Fruit fly (Drosophila melanogaster) Kc167 (cell line): ENCODE data around the gene Exd2.

Experiments
- Myc ChIP-seq: fragments of >200 bp; optimal IDR thresholded peaks from 2 replicates; lab custom pipeline; 2017; ENCODE audit warnings: missing external identifiers
- Sin3A ChIP-seq: fragments of >200 bp; optimal IDR thresholded peaks from 2 replicates; lab custom pipeline; 2018; ENCODE audit warnings: missing external identifiers
- h ChIP-seq: fragments of >200 bp; optimal IDR thresholded peaks from 3 replicates; lab custom pipeline; 2018; ENCODE audit warnings: missing external identifiers
- insv ChIP-seq: fragments of >200 bp; optimal IDR thresholded peaks from 3 replicates; lab custom pipeline; 2018; ENCODE audit warnings: missing external identifiers
- psq ChIP-seq: fragments of >200 bp; optimal IDR thresholded peaks from 2 replicates; lab custom pipeline; 2017; ENCODE audit warnings: missing external identifiers
- ttk ChIP-seq: sonication (Bioruptor generic); optimal IDR thresholded peaks from 2 replicates; lab custom pipeline; 2017; ENCODE audit warnings: missing external identifiers

Gene Exd2

DNA sequence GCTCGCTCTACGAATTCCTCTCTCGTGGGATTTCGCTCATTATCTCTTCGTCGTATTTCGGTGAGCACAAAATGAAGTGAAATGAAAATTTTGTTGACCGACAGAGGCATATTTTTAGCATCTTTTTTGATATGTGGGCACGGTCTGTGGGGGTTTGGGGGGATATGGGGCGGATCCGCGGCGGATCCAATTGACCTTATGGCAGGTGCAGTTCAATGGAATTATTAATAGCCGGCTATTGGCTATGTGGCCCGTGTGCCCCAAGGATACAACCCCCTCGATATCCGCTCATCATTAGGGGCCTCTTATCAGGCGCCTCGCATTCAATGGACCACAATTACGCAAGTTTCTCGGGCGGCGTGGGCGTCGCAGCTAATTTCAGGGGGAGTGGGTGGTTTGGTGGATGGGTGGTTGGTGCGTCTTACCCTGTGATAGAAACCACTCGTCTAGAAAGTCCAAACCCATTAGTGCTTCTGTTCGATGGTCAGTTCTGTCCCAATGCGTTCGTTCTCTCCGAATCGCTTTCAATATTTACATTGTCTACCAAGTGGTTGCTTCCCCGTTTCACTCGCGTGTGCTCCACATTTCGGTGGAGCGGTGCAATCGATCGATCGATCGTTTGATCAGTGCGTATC is 15.8 kb upstream of the Exd2 start, which contains the start of gene sals:
Gene sals, minus strand, starts transcription at position 585 of the 635 bp plus-strand sequence.
- no peak for TF ChIP-seq Sin3A
- TF ChIP-seq h (lab: Kevin White, UChicago), result no peak
- TF ChIP-seq insv (lab: Kevin White, UChicago), result no peak
- TF ChIP-seq psq, result no peak
- TF ChIP-seq ttk (lab: Kevin White, UChicago), result no peak
- no peak for TF ChIP-seq Myc (lab: Kevin White, UChicago)

DNA sequence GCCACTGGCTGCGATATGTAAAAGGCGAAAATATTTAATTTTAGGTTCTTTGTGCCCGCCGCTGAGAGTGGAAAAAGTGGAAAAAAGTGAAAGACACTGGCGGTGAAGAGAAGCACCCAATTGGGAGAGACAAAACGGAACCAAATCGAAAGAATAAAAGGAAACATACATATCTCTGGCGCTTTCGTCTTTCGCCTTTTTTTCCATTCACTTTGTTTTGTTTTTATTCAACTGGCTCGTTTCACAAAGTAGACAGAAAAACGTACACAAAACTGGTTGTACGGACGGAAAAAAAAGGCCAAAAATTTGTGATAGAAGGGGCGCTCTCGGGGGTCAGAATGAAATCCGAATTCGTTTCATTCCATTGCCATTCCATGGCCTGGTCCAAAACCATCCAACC is 14.2 kb upstream of the Exd2 start:
- TF ChIP-seq psq (no peak), Myc (lab: Kevin White, UChicago) (no peak), ttk (lab: Kevin White, UChicago) (no peak), insv (lab: Kevin White, UChicago) (no peak), Sin3A (no peak), h (lab: Kevin White, UChicago) (no peak)

DNA sequence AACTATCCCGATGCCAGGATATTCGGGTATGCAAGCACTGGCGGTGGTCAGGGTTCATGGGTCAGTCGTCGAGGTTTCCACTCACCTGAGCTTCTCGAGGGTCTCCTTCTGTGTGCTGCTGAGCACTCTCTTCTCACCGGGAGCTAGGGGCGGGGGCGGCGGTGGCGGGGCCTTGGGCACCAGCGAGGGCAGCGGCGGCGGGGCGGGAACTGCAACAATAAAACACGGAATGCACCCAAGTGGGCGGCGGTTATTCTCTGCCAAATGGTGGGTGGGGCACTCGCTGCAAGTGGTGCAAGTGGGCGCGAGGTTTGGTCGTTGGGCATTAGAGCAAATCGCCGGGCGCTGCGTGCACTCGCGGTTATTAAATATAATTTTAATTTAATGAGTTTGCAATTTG is 5.5 kb upstream of the Exd2 start:
- no peak for TF ChIP-seq Myc (lab: Kevin White, UChicago)
- TF ChIP-seq h (lab: Kevin White, UChicago), result no peak

DNA sequence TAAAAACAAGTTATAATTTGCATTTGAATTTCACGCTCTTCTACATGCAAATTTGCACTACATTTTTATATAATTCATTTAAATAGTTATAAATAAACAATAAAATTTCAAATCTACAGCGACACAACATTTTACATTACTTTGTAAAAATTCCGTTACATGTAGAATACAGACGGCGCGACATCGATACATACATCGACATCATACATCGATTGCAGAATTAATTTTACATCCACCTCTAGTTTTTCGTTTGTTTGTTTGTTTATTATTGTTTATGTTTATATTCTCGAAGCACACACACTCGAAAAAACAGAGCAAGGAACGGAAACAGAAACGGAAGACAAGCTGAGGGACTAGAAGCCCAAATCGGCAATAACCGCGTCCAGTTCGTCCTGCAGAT is 2.0 kb upstream of the Exd2 start, which contains the start of gene CG17230:
Gene CG17230, plus strand, starts transcription at position 258 of the 400 bp plus-strand sequence.
- TF ChIP-seq Myc (lab: Kevin White, UChicago) (no peak), h (lab: Kevin White, UChicago) (no peak), insv (lab: Kevin White, UChicago) (no peak), ttk (lab: Kevin White, UChicago) (no peak), psq (no peak), Sin3A (no peak)

DNA sequence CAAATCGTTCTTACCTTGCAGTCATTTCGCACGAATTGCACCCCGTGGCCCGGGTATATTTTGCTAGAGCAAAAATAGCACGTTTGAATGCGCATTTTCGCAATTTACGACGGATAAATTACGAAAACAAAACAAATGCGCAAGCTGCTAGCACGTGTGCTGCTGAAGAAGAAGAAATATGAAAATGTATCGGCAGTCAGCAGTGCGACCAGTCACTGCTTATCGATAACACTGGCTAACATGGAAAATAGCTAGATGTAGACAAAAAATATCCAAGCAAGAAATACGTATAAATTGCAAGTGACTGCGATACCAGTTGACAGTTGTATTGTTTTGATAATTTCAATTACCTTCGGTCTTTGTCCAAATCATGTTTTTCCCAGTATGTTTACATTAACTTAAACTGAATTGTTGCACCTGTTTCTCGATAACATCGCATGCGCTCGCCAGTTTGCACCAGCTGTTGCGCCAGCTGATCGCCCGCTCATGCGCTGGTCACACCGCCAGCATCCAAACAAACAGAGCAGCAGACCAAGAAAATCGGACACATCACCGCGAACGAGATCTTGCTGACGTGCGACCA is 4.0 kb downstream of the Exd2 start, which contains the start of the genes RpL24-like and CG5276:
Gene RpL24-like, minus strand, starts transcription at position 188 of the 583 bp plus-strand sequence.
Gene CG5276, plus strand, starts transcription at position 344 of the 583 bp plus-strand sequence.
- no peak for TF ChIP-seq Myc (lab: Kevin White, UChicago)
- no peak for TF ChIP-seq ttk (lab: Kevin White, UChicago)
- no peak for TF ChIP-seq h (lab: Kevin White, UChicago)
- no peak for TF ChIP-seq insv (lab: Kevin White, UChicago)
- no peak for TF ChIP-seq Sin3A
- no peak for TF ChIP-seq psq

dm6 chr3R:11430307-11430706 is 5.2 kb downstream of the Exd2 start:
- no peak for TF ChIP-seq Sin3A
- no peak for TF ChIP-seq Myc (lab: Kevin White, UChicago)
- no peak for TF ChIP-seq psq
- TF ChIP-seq h (lab: Kevin White, UChicago), result no peak
- TF ChIP-seq ttk (lab: Kevin White, UChicago), result no peak
- no peak for TF ChIP-seq insv (lab: Kevin White, UChicago)

dm6 chr3R:11429814-11430213 is 5.7 kb downstream of the Exd2 start, which contains the start of gene Dtd:
Gene Dtd, plus strand, starts transcription at chr3R:11430061.
- TF ChIP-seq ttk (lab: Kevin White, UChicago) (no peak), insv (lab: Kevin White, UChicago) (no peak), psq (no peak), Sin3A (no peak), Myc (lab: Kevin White, UChicago) (no peak), h (lab: Kevin White, UChicago) (no peak)

DNA sequence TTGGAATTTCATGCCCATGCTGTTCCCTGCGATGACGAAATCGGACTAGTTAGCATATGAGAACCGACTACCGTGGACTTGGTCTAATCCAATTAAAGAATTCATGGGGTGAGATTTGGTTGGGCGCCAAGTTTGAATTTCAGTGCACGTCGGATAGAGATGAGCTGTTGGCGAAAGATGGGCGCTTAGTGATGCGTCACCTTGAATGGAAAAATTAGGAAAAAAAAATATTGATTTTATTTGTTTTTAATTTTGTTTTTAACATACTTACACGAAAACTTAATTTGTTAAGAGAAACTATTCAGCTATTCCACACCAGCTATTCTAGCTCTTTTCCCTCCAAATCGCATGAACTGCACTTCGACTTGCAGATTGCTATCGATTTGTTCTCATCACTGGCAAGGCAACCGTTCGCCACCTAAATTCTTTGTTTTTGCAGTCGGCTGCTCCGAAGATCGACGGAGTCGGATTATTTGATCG is 13.8 kb downstream of the Exd2 start, which contains the start of the genes ninaG and Sptz:
Gene ninaG, minus strand, starts transcription at position 51 of the 480 bp plus-strand sequence.
Gene Sptz, plus strand, starts transcription at position 450 of the 480 bp plus-strand sequence.
- TF ChIP-seq h (lab: Kevin White, UChicago), result no peak
- TF ChIP-seq psq, result no peak
- no peak for TF ChIP-seq Sin3A
- no peak for TF ChIP-seq Myc (lab: Kevin White, UChicago)
- no peak for TF ChIP-seq ttk (lab: Kevin White, UChicago)
- no peak for TF ChIP-seq insv (lab: Kevin White, UChicago)

DNA sequence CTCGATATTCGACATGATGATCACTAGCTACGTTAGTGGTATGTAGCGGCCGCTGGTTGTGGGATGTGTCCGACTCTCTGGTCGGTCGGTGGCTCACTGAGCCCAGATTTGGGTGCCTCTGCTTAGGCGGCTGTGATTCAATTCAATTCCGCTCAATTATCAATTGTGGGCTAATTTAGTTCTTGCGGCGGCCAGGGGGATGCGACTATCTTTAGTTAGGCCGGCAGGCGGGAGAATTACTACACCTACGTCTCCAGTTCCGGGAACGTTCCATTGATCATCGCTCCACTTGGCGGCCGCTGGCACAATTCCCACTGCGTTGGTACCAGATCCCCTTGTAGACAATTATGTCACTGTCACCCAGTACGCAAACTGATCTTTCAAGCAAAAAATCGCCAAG is 16.9 kb downstream of the Exd2 start, which contains the start of the genes bumpel and CG45676:
Gene bumpel, minus strand, starts transcription at position 101 of the 400 bp plus-strand sequence.
Gene CG45676, plus strand, starts transcription at position 318 of the 400 bp plus-strand sequence.
- TF ChIP-seq h (lab: Kevin White, UChicago) (no peak), psq (no peak), Myc (lab: Kevin White, UChicago) (no peak), Sin3A (no peak), ttk (lab: Kevin White, UChicago) (no peak)

DNA sequence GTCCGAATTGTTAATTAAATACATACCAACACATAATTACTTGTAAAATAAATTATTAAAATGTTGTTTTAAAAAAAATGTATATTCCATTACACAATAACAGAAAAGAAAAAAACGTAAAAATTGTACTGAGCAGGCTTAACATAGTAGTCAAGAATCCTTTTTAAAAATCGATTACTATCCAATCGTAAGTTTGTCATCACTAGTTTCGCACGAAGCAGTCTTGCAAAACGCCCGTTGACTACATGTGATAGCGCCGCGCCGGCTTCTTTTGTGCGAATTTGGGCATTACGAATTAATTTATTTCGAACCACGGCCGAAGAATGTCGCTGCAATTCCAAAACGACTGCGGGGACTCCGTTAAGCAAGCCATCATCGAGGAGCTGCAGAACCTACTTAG is 23.1 kb downstream of the Exd2 start, which contains the start of gene Ipo9:
Gene Ipo9, plus strand, starts transcription at position 152 of the 400 bp plus-strand sequence.
- no peak for TF ChIP-seq insv (lab: Kevin White, UChicago)
- no peak for TF ChIP-seq Myc (lab: Kevin White, UChicago)
- no peak for TF ChIP-seq psq
- TF ChIP-seq Sin3A, result no peak
- TF ChIP-seq ttk (lab: Kevin White, UChicago), result no peak
- TF ChIP-seq h (lab: Kevin White, UChicago), result no peak

DNA sequence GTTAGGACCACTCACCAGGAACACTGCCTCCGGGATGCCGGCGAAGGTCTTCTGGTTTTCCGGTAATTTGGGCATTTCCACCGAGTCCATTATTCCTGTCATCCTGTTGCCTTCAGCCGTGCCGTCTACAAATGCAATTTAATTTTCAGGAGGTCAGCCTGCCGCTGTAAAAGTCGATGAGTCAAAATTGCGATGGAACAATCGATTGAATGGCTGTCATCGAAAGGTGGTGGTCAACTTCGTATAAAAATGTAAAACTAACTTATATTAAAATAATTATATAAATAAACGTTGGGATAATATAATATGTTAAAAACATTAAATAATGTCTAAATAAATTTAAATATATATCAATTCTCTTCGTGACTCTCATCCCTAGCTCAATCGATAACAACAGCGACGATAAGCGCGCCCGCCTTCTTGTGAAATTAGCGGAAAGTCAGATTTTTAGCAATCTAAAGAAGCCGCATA is 25.8 kb downstream of the Exd2 start, which contains the start of the genes mgr and Irbp:
Gene mgr, minus strand, starts transcription at position 209 of the 471 bp plus-strand sequence.
Gene Irbp, plus strand, starts transcription at position 381 of the 471 bp plus-strand sequence.
- TF ChIP-seq ttk (lab: Kevin White, UChicago) (no peak), psq (no peak), Sin3A (no peak), Myc (lab: Kevin White, UChicago) (no peak), h (lab: Kevin White, UChicago) (no peak), insv (lab: Kevin White, UChicago) (no peak)
